Worm (Caenorhabditis elegans): Measurements from ENCODE around the gene clec-231.

Gene clec-231

DNA sequence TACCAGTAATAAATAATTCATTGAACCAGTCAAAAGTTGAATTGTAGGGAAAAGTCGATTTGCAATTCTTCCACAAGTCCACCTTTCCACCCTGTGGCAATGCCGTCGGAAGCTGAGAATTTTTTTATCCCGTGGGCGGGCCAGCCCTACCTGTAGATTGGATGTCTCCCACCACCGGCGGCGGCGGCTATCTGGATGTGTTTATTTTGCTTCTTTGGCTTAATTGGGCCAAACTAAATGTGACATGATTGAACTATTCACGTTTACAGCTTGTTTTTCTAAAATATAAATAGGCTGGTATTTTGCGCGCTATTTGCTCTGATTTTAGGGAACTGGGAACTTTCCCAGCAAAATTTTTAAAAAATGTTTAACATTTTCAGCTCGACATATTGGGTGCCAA, 6.0 kb downstream of the clec-231 start, which contains the start of gene wrt-8:
wrt-8 (minus strand) TSS at position 101 of the 400 bp plus-strand sequence.
- TF ChIP-seq isw-1 (GFP tag; IDR thresholded peaks at IDR 0.05) (no peak), skn-1 (tag; optimal IDR thresholded peaks at IDR 0.05) (no peak), ztf-11 (tag; optimal IDR thresholded peaks at IDR 0.05) (no peak), fkh-8 (tag; optimal IDR thresholded peaks at IDR 0.05) (no peak), ztf-4 (tag; optimal IDR thresholded peaks at IDR 0.05) (no peak), ceh-88 (GFP tag; IDR thresholded peaks at IDR 0.05) (no peak), lsy-2 (tag; optimal IDR thresholded peaks at IDR 0.05) (no peak), elt-3 (tag; optimal IDR thresholded peaks at IDR 0.05) (no peak), snpc-4 (tag; optimal IDR thresholded peaks at IDR 0.05) (no peak), ceh-82 (tag; optimal IDR thresholded peaks at IDR 0.05) (no peak), pax-3 (tag; optimal IDR thresholded peaks at IDR 0.05) (no peak), jun-1 (tag; optimal IDR thresholded peaks at IDR 0.05) (no peak), egl-13 (tag; optimal IDR thresholded peaks at IDR 0.05) (no peak), nhr-20 (tag; optimal IDR thresholded peaks at IDR 0.05) (no peak), aha-1 (tag; optimal IDR thresholded peaks at IDR 0.05) (no peak), C34B4.2 (tag; optimal IDR thresholded peaks at IDR 0.05) (no peak), sptf-1 (tag; optimal IDR thresholded peaks at IDR 0.05) (no peak), hpl-2 (GFP tag; optimal IDR thresholded peaks at IDR 0.05) (no peak), lin-15B (tag; optimal IDR thresholded peaks at IDR 0.05) (no peak)

DNA sequence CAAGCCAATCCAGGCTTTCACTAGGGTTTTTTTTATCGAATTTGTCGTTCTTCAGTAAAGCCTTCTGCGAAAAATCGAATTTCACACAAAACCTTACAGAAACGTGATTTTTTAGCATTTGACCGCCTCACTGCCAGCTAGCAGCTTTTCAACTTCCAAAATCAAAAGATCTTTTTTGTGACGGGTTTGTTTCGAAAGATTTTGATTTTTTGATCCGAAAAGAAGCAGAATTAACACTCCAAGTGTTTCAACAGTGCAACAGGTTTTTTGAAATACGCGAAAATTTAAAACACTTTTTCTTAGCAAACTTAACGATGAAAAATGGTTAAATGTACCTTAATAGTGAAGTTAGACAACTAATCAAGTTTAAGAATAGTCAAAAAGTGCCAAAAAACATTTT, 9.1 kb downstream of the clec-231 start, which contains the start of gene clec-229:
clec-229 (minus strand) TSS at position 101 of the 400 bp plus-strand sequence.
- TF ChIP-seq dsc-1 (tag; optimal IDR thresholded peaks at IDR 0.05) (no peak), tbx-2 (tag; optimal IDR thresholded peaks at IDR 0.05) (no peak), blmp-1 (tag; optimal IDR thresholded peaks at IDR 0.05) (no peak), C16A3.4 (tag; optimal IDR thresholded peaks at IDR 0.05) (no peak), hlh-4 (tag; optimal IDR thresholded peaks at IDR 0.05) (no peak), mab-9 (GFP tag; IDR thresholded peaks at IDR 0.05) (no peak), unc-86 (tag; optimal IDR thresholded peaks at IDR 0.05) (no peak), nhr-85 (tag) (no peak), elt-3 (tag; optimal IDR thresholded peaks at IDR 0.05) (no peak), ceh-88 (GFP tag; IDR thresholded peaks at IDR 0.05) (no peak), Y116A8C.19 (tag; optimal IDR thresholded peaks at IDR 0.05; ENCODE audit: borderline replicate concordance) (no peak), mef-2 (tag; optimal IDR thresholded peaks at IDR 0.05) (no peak), pax-3 (tag; optimal IDR thresholded peaks at IDR 0.05) (no peak), nhr-11 (tag; optimal IDR thresholded peaks at IDR 0.05) (no peak), swsn-7 (tag; optimal IDR thresholded peaks at IDR 0.05) (no peak), ztf-11 (tag; optimal IDR thresholded peaks at IDR 0.05) (no peak), vab-15 (tag; optimal IDR thresholded peaks at IDR 0.05) (no peak)

DNA sequence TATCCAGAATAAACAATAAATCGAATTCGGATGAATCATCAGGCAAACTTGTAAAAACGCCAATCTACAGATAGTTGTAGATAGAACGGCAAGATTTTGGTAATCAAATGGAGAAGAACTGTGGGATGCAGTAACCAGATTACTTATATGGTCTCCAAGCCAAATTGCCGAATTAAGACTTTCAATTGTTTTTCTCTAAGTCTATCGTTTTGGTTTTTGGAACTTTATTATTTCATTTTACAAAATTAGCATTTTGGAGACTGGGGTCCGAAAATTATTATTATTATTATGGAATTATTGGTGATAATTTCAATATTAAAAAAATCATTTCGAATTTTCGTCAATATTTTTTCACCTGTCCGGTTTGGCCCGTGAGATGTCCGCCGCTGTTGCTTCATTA, 11.2 kb downstream of the clec-231 start, which contains the start of gene clec-228:
clec-228 (minus strand) TSS at position 101 of the 400 bp plus-strand sequence.
- TF ChIP-seq lin-35 (GFP tag; optimal IDR thresholded peaks at IDR 0.05) (no peak), elt-3 (tag; optimal IDR thresholded peaks at IDR 0.05) (no peak), nhr-47 (tag; optimal IDR thresholded peaks at IDR 0.05) (no peak), hlh-17 (GFP tag; optimal IDR thresholded peaks at IDR 0.05; ENCODE audit: borderline replicate concordance) (no peak), lin-15B (tag; optimal IDR thresholded peaks at IDR 0.05) (no peak), F16B12.6 (tag; optimal IDR thresholded peaks at IDR 0.05) (no peak), pag-3 (tag; optimal IDR thresholded peaks at IDR 0.05; ENCODE audit: borderline replicate concordance, insufficient read depth) (no peak), nhr-90 (tag; optimal IDR thresholded peaks at IDR 0.05; ENCODE audit: poor library complexity) (no peak), rnt-1 (tag; optimal IDR thresholded peaks at IDR 0.05) (no peak), fkh-10 (GFP tag; optimal IDR thresholded peaks at IDR 0.05) (no peak), hlh-4 (tag; optimal IDR thresholded peaks at IDR 0.05) (no peak), tbx-2 (tag; optimal IDR thresholded peaks at IDR 0.05) (no peak), sox-4 (tag; optimal IDR thresholded peaks at IDR 0.05) (no peak), nhr-20 (tag; optimal IDR thresholded peaks at IDR 0.05) (no peak)
